Worm (Caenorhabditis elegans) whole organism, mixed stage, embryonic: ENCODE results near the gene C25F9.2.

Experiments used
- M03D4.4 ChIP-seq: sonication (generic microtip); optimal IDR thresholded peaks from 2 replicates; lab custom pipeline; 2017; ENCODE audit warnings: mild to moderate bottlenecking, missing genetic modification characterization, missing compliant biosample characterization
- ceh-39 ChIP-seq: fragments of 150-350 bp; optimal IDR thresholded peaks from 2 replicates; lab custom pipeline; 2014; ENCODE audit warnings: missing biosample characterization, missing genetic modification characterization
- ceh-43 ChIP-seq: fragments of 200-800 bp; sonication (Bioruptor generic); optimal IDR thresholded peaks from 2 replicates; lab custom pipeline; 2018; ENCODE audit warnings: mild to moderate bottlenecking, missing genetic modification characterization, moderate library complexity, missing compliant biosample characterization
- ceh-83 ChIP-seq: fragments of 200-800 bp; sonication (Bioruptor generic); optimal IDR thresholded peaks from 2 replicates; lab custom pipeline; 2018; ENCODE audit warnings: mild to moderate bottlenecking, missing genetic modification characterization, missing compliant biosample characterization
- ces-1 ChIP-seq: fragments of 150-350 bp; optimal IDR thresholded peaks from 2 replicates; lab custom pipeline; 2014; ENCODE audit warnings: missing biosample characterization, missing genetic modification reagents, missing genetic modification characterization
- cnd-1 ChIP-seq: fragments of 200-800 bp; sonication (Bioruptor generic); optimal IDR thresholded peaks from 2 replicates; lab custom pipeline; 2018; ENCODE audit warnings: mild to moderate bottlenecking, missing genetic modification characterization, missing compliant biosample characterization
- drap-1 ChIP-seq: fragments of 200-800 bp; sonication (Bioruptor generic); optimal IDR thresholded peaks from 3 replicates; lab custom pipeline; 2018; ENCODE audit warnings: mild to moderate bottlenecking, missing genetic modification characterization, missing compliant biosample characterization
- elt-1 ChIP-seq: sonication (generic microtip); optimal IDR thresholded peaks from 2 replicates; lab custom pipeline; 2017; ENCODE audit warnings: missing genetic modification characterization, mild to moderate bottlenecking, missing compliant biosample characterization, antibody characterized with exemption, moderate library complexity, borderline replicate concordance; ENCODE audit not compliant: insufficient read depth
- elt-3 ChIP-seq: fragments of 150-350 bp; optimal IDR thresholded peaks from 2 replicates; lab custom pipeline; 2014; ENCODE audit warnings: missing biosample characterization, missing genetic modification characterization
- flh-1 ChIP-seq: fragments of 200-800 bp; sonication (Bioruptor generic); optimal IDR thresholded peaks from 2 replicates; lab custom pipeline; 2018; ENCODE audit warnings: mild to moderate bottlenecking, missing genetic modification characterization, moderate library complexity, missing compliant biosample characterization
- hlh-1 ChIP-seq: fragments of 150-350 bp; optimal IDR thresholded peaks from 2 replicates; lab custom pipeline; 2014; ENCODE audit warnings: missing biosample characterization, missing genetic modification reagents, missing genetic modification characterization
- lin-13 ChIP-seq: fragments of 150-350 bp; optimal IDR thresholded peaks from 2 replicates; lab custom pipeline; 2014; ENCODE audit warnings: missing biosample characterization, missing genetic modification characterization
- lin-32 ChIP-seq: fragments of 200-800 bp; sonication (Bioruptor generic); optimal IDR thresholded peaks from 2 replicates; lab custom pipeline; 2018; ENCODE audit warnings: mild to moderate bottlenecking, missing genetic modification characterization, missing compliant biosample characterization
- lsy-2 ChIP-seq: fragments of 150-350 bp; optimal IDR thresholded peaks from 2 replicates; lab custom pipeline; 2014; ENCODE audit warnings: missing biosample characterization, missing genetic modification characterization
- mab-5 ChIP-seq: fragments of 150-350 bp; optimal IDR thresholded peaks from 2 replicates; lab custom pipeline; 2014; ENCODE audit warnings: missing biosample characterization, missing genetic modification characterization
- mep-1 ChIP-seq: fragments of 150-350 bp; optimal IDR thresholded peaks from 2 replicates; lab custom pipeline; 2017; ENCODE audit warnings: missing biosample characterization, missing genetic modification reagents, missing genetic modification characterization, inconsistent platforms
- nhr-12 ChIP-seq: fragments of 150-350 bp; optimal IDR thresholded peaks from 2 replicates; lab custom pipeline; 2014; ENCODE audit warnings: missing biosample characterization, missing genetic modification characterization
- nhr-2 ChIP-seq: fragments of 150-350 bp; optimal IDR thresholded peaks from 2 replicates; lab custom pipeline; 2014; ENCODE audit warnings: missing biosample characterization, missing genetic modification characterization
- nhr-76 ChIP-seq: sonication (generic microtip); optimal IDR thresholded peaks from 2 replicates; lab custom pipeline; 2017; ENCODE audit warnings: missing biosample characterization, missing genetic modification characterization
- pha-4 ChIP-seq: fragments of 150-350 bp; optimal IDR thresholded peaks from 2 replicates; lab custom pipeline; 2018; ENCODE audit warnings: missing biosample characterization, missing genetic modification reagents, missing genetic modification characterization
- sem-2 ChIP-seq: fragments of 200-800 bp; sonication (Bioruptor generic); optimal IDR thresholded peaks from 2 replicates; lab custom pipeline; 2018; ENCODE audit warnings: mild to moderate bottlenecking, missing genetic modification characterization, missing compliant biosample characterization
- snpc-4 ChIP-seq: fragments of 150-350 bp; optimal IDR thresholded peaks from 2 replicates; lab custom pipeline; 2014; ENCODE audit warnings: missing biosample characterization, missing genetic modification characterization
- sptf-1 ChIP-seq: sonication (generic microtip); optimal IDR thresholded peaks from 2 replicates; lab custom pipeline; 2017; ENCODE audit warnings: mild to moderate bottlenecking, missing genetic modification characterization, moderate library complexity, missing compliant biosample characterization
- tbx-8 ChIP-seq: fragments of 200-800 bp; sonication (Bioruptor generic); optimal IDR thresholded peaks from 2 replicates; lab custom pipeline; 2018; ENCODE audit warnings: mild to moderate bottlenecking, missing genetic modification characterization, moderate library complexity, missing compliant biosample characterization
- unc-120 ChIP-seq: sonication (generic microtip); optimal IDR thresholded peaks from 2 replicates; lab custom pipeline; 2017; ENCODE audit warnings: missing genetic modification characterization, missing compliant biosample characterization; ENCODE audit not compliant: poor library complexity, severe bottlenecking
- ztf-11 ChIP-seq: fragments of 150-350 bp; optimal IDR thresholded peaks from 2 replicates; lab custom pipeline; 2014; ENCODE audit warnings: missing biosample characterization, missing genetic modification characterization

Gene C25F9.2

ce11 chrV:19467574-19467973, 46.3 kb downstream of the C25F9.2 start, which contains the start of gene Y43F8B.23:
TSS of gene Y43F8B.23 (minus strand) at chrV:19467648.
- TF ChIP-seq sptf-1 (tag; lab: Kevin White, UChicago): no peak
- TF ChIP-seq pha-4 (tag; lab: Kevin White, UChicago): no peak
- no peak for TF ChIP-seq lin-13 (tag; lab: Kevin White, UChicago)
- no peak for TF ChIP-seq ceh-43 (GFP tag; lab: Kevin White, UChicago)
- TF ChIP-seq elt-1 (tag; lab: Kevin White, UChicago): no peak
- no peak for TF ChIP-seq unc-120 (tag; lab: Kevin White, UChicago)
- TF ChIP-seq sem-2 (GFP tag; lab: Kevin White, UChicago): no peak
- TF ChIP-seq ztf-11 (tag; lab: Kevin White, UChicago): no peak
- TF ChIP-seq mab-5: no peak
- TF ChIP-seq drap-1 (GFP tag; lab: Kevin White, UChicago): no peak
- no peak for TF ChIP-seq M03D4.4 (tag; lab: Kevin White, UChicago)
- no peak for TF ChIP-seq elt-3

- TF ChIP-seq cnd-1 (tag; lab: Kevin White, UChicago): no peak
- no peak for TF ChIP-seq lin-32 (GFP tag; lab: Kevin White, UChicago)
- no peak for TF ChIP-seq snpc-4
- TF ChIP-seq mep-1: no peak
- TF ChIP-seq elt-1 (tag; lab: Kevin White, UChicago): no peak
- TF ChIP-seq ceh-43 (GFP tag; lab: Kevin White, UChicago): no peak
- TF ChIP-seq nhr-12 (tag; lab: Kevin White, UChicago): no peak
Measured at ce11 chrV:19468083-19468482, 46.8 kb downstream of the C25F9.2 start, which contains the start of gene Y43F8B.12. TSS of gene Y43F8B.12 (plus strand) at chrV:19468383.

- TF ChIP-seq ceh-39 (tag; lab: Kevin White, UChicago) (no peak), nhr-76 (tag; lab: Kevin White, UChicago) (no peak), lsy-2 (tag; lab: Kevin White, UChicago) (no peak), hlh-1 (tag; lab: Kevin White, UChicago) (no peak), nhr-2 (tag; lab: Kevin White, UChicago) (no peak), tbx-8 (GFP tag; lab: Kevin White, UChicago) (no peak), lin-13 (tag; lab: Kevin White, UChicago) (no peak), ztf-11 (tag; lab: Kevin White, UChicago) (no peak), flh-1 (no peak), ceh-83 (GFP tag; lab: Kevin White, UChicago) (no peak)
Measured at ce11 chrV:19470385-19470784, 49.1 kb downstream of the C25F9.2 start, which contains the start of gene Y43F8B.11. TSS of gene Y43F8B.11 (plus strand) at chrV:19470685.

ce11 chrV:19473842-19474514, 52.7 kb downstream of the C25F9.2 start, which contains the start of gene Y43F8B.10:
TSS of gene Y43F8B.10 (plus strand) at chrV:19474464.
- no peak for TF ChIP-seq ces-1 (GFP tag; lab: Kevin White, UChicago)
- TF ChIP-seq unc-120 (tag; lab: Kevin White, UChicago): peak; percentile 29
- peak; percentile 64 for TF ChIP-seq hlh-1 (tag; lab: Kevin White, UChicago)
- no peak for TF ChIP-seq drap-1 (GFP tag; lab: Kevin White, UChicago)
